Worm (Caenorhabditis elegans) whole organism, early embryonic: ENCODE measurements around the gene B0403.3.

Source experiments
- B0310.2 ChIP-seq: sonication (generic microtip); optimal IDR thresholded peaks from 2 replicates; lab custom pipeline; 2016; ENCODE audit warnings: mild to moderate bottlenecking, missing genetic modification characterization, missing compliant biosample characterization
- ama-1 ChIP-seq: fragments of 150-350 bp; optimal IDR thresholded peaks from 2 replicates; lab custom pipeline; 2014
- ceh-13 ChIP-seq: fragments of 200-800 bp; sonication (Bioruptor generic); optimal IDR thresholded peaks from 2 replicates; lab custom pipeline; 2018; ENCODE audit warnings: mild to moderate bottlenecking, missing genetic modification characterization, missing compliant biosample characterization
- hnd-1 ChIP-seq: sonication (generic microtip); optimal IDR thresholded peaks from 2 replicates; lab custom pipeline; 2016; ENCODE audit warnings: missing genetic modification characterization, missing compliant biosample characterization

- no peak for TF ChIP-seq ama-1 (lab: Kevin White, UChicago)
- no peak for TF ChIP-seq ceh-13 (GFP tag; lab: Kevin White, UChicago)
- TF ChIP-seq B0310.2 = no peak
- no peak for TF ChIP-seq hnd-1 (tag; lab: Kevin White, UChicago)
These were observed 43.0 kb upstream of the B0403.3 start, which contains the start of gene C36B7.2 for ce11 chrX:7106103-7106502.
